Fruit fly (Drosophila melanogaster): ENCODE data around the gene drn.

DNA sequence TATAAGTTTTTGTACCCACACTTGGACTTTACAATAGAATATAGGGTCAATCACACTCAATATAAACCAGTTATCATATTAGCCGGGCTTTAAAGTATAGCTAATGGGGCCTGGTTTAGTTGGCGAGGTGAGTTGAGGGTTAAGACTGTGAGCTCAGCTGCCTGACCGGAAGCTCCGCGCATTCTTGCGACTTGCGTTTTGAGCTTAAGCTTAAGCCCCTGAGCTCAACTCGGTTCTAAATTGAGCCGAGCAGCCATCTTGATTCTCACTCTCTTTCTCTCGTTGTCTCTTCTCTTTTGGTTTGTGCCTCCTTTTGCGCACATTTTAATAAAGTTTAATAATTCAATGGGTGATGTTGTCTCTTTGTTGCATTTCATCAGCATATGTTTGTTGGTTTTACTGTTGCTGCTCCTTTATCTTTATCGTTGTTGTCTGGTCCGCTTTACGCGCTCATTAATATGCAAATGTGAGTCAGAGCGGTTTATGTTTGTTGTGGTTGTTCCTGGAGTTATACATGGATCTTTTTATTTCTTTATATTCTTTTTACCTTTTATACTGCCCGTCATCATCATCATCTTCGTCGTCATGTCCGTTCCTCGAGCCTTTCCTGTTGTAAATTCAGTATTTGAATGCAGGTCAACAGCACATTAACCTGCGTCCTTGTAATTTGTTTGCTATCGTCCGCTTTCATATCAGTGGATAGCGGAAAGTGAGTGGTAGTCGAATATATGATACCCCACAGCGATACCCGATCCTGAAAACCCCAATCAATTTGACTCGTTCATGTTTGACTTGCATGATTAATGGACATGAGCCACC, 10.8 kb downstream of the drn start:
- TF ChIP-seq ttk (optimal IDR thresholded peaks at IDR 0.05) (no peak), psq (optimal IDR thresholded peaks at IDR 0.05) (no peak), Sin3A (optimal IDR thresholded peaks at IDR 0.05) (no peak), insv (optimal IDR thresholded peaks at IDR 0.05) (no peak), h (optimal IDR thresholded peaks at IDR 0.05) (no peak)
